Worm (Caenorhabditis elegans): ENCODE results near the gene E02H1.5.

Gene E02H1.5

DNA sequence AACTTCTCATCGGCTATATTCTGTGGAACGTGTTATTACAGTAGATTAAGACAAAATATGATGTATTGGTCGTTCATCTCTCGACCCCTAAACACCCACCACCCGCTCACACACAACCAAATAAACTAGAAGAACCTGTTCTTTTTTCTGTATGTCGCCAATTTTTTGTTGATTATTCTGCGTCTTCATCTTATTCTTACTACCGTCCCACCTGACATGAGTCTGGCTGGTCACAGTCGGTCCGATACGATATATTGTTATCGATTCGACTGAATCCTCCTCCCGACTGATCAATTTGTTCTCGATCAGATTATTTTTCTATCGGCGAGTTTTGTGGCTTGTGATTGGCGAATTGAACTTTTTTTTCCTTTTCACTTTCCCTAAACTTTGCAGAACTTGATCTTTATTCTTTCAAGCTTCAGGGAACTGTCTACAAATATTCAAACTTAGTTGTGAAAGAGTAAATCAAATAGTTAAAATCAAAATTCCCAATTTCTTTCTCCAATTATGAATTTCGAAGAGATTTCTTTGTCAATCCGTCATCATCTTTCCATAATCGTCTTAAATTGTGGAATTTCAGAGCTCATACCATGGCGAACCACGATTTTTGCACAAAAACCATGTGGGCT, 40.0 kb upstream of the E02H1.5 start, which contains the start of gene F35H8.2:
Gene F35H8.2 (plus strand): TSS at position 579 of the 629 bp plus-strand sequence.
- no peak for TF ChIP-seq ceh-28 (tag; optimal IDR thresholded peaks at IDR 0.05)
- TF ChIP-seq aha-1 (tag), result peak; percentile 35
- TF ChIP-seq hlh-30 (tag; optimal IDR thresholded peaks at IDR 0.05; ENCODE audit: insufficient read depth), result peak; percentile 67
- peak in 1 of 2 experiments; percentile 40 for TF ChIP-seq mdl-1 (tag; optimal IDR thresholded peaks at IDR 0.05)
- no peak for TF ChIP-seq F44E2.7 (GFP tag; IDR thresholded peaks at IDR 0.05)
- peak; percentile 55 for TF ChIP-seq nhr-28 (tag; optimal IDR thresholded peaks at IDR 0.05)
- no peak for TF ChIP-seq tag-97 (GFP tag; IDR thresholded peaks at IDR 0.05)
- no peak for TF ChIP-seq ceh-44 (GFP tag; IDR thresholded peaks at IDR 0.05)
- no peak for TF ChIP-seq ctbp-1 (GFP tag; IDR thresholded peaks at IDR 0.05)
- TF ChIP-seq zip-2 (tag; optimal IDR thresholded peaks at IDR 0.05), result no peak
- no peak for TF ChIP-seq T20F7.1 (GFP tag; optimal IDR thresholded peaks at IDR 0.05)
- no peak for TF ChIP-seq lsy-2 (tag; optimal IDR thresholded peaks at IDR 0.05)
- TF ChIP-seq nhr-102 (tag; optimal IDR thresholded peaks at IDR 0.05), result no peak
- no peak for TF ChIP-seq unc-62 (GFP tag; optimal IDR thresholded peaks at IDR 0.05 in 1 of 2)
- TF ChIP-seq unc-62 (tag; optimal IDR thresholded peaks at IDR 0.05), result no peak

DNA sequence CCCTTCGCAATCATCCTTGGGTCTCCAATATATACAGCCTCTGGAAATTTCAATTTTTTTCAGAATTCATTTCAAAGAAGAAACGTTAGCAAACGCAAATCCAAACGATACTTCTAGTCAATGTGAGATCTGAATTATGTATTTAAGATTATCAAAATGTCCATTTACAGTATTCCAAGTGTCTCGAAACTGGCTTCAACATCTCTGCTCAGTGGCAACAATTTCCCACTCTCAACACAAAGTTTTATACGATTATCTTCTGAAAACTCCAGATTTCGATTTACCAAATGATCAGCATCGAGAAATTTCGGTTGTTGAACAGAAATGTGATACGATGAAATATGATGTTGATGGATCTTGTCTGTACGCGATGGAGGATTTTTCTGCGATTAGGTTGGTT, 38.4 kb upstream of the E02H1.5 start:
- TF ChIP-seq lin-13 (GFP tag; optimal IDR thresholded peaks at IDR 0.05), result no peak
- no peak for TF ChIP-seq set-16 (GFP tag; IDR thresholded peaks at IDR 0.05)
- TF ChIP-seq unc-62 (GFP tag; optimal IDR thresholded peaks at IDR 0.05 in 1 of 2), result peak in 1 of 2 experiments; percentile 69
- no peak for TF ChIP-seq unc-62 (tag; optimal IDR thresholded peaks at IDR 0.05)
- peak; percentile 91 for TF ChIP-seq aha-1 (tag)

DNA sequence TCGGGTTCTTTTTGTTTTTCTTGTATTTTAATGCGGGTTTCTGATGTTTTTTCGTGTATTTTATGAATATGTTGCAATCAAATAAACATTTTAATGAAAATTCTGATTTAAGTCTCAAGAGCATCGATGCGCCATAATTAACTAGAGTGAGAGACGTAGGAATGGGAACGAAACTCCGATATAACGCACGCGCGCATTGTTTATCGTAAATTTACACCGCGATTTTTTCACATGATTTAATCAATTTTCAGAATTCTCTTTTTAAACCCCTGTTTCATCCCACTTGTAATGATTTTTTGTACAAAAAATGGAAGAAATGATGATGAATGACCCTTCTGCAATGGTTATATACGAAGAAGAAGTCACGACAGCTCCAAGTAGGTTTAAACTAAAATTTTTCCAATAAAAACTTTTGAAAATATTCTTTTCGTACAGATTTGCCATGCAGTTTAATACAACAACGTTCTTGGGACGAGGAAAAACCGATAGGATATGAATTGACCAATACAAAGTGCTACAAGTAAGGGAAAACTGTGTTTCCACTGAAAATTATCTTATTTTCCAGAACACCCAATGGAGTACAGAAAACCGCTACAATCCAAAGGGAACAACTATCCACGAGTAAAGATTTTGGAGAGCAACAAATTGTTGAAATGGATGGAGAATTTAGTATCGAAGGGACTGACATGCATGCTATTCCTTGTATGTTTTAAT, 37.4 kb upstream of the E02H1.5 start, which contains the start of gene zfp-2:
Gene zfp-2 (plus strand): TSS at position 214 of the 714 bp plus-strand sequence.
- TF ChIP-seq tag-97 (GFP tag; IDR thresholded peaks at IDR 0.05) (no peak), lin-15B (tag; optimal IDR thresholded peaks at IDR 0.05) (no peak), zag-1 (tag; optimal IDR thresholded peaks at IDR 0.05) (no peak), unc-62 (GFP tag; optimal IDR thresholded peaks at IDR 0.05 in 1 of 2) (peak in 1 of 2 experiments; percentile 65), unc-62 (tag; optimal IDR thresholded peaks at IDR 0.05) (no peak), aha-1 (tag) (peak; percentile 52), T20F7.1 (GFP tag; optimal IDR thresholded peaks at IDR 0.05) (peak; percentile 92), R02D3.7 (tag; optimal IDR thresholded peaks at IDR 0.05) (peak; percentile 62), Y48G9A.11 (GFP tag; IDR thresholded peaks at IDR 0.05) (peak; percentile 86), hlh-30 (tag; optimal IDR thresholded peaks at IDR 0.05; ENCODE audit: insufficient read depth) (peak; percentile 66), dpl-1 (GFP tag; optimal IDR thresholded peaks at IDR 0.05) (peak; percentile 2)

DNA sequence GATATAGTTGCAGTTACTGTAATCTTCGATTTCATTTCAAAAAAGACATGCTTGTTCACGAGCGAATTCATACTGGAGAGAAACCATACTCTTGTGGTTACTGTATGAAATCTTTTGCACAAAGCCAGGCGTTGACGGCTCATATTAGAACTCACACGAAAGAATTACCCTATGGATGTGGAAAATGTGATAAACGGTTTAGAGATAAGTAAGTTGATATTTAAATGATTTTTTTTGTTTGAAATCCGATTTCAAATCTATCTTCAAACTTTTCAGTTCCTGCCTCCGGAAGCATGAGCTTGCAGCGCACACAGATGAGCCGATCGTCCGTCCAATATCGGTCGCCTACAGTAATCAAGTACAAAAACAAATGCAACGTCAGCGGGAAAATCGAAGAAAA, 36.1 kb upstream of the E02H1.5 start:
- TF ChIP-seq sdz-12 (GFP tag; optimal IDR thresholded peaks at IDR 0.05) (no peak), unc-62 (GFP tag; optimal IDR thresholded peaks at IDR 0.05 in 1 of 2) (peak in 1 of 2 experiments; percentile 58), unc-62 (tag; optimal IDR thresholded peaks at IDR 0.05) (no peak), nhr-6 (tag; optimal IDR thresholded peaks at IDR 0.05) (no peak), aha-1 (tag) (peak; percentile 66), mdl-1 (tag; optimal IDR thresholded peaks at IDR 0.05) (no peak), daf-12 (tag; optimal IDR thresholded peaks at IDR 0.05) (no peak), hlh-30 (tag; optimal IDR thresholded peaks at IDR 0.05; ENCODE audit: insufficient read depth) (no peak)

DNA sequence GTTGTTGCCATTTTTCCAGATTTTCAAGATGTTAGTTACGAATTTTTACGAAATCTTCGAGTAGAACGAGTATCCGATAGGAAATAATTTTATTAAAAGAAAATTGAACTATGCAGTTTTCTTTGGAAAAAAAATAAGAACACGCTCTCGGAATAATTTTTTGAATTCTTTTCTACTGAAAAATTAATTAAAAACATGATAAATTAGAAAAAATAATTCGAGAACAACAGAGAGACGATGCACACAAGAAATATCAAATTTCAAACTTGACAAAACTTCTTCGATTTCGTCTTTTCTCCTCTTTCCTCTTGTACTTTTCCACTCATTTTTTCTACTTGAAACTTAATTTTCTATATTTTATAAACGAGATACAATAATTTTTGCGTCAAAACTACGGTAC, 35.1 kb upstream of the E02H1.5 start, which contains the start of gene F35H8.4:
Gene F35H8.4 (minus strand): TSS at position 101 of the 400 bp plus-strand sequence.
- TF ChIP-seq lsy-2 (tag; optimal IDR thresholded peaks at IDR 0.05) (peak in 1 of 2 experiments; percentile 2), attf-4 (tag; optimal IDR thresholded peaks at IDR 0.05) (no peak), nhr-77 (tag; optimal IDR thresholded peaks at IDR 0.05) (no peak), nhr-6 (tag; optimal IDR thresholded peaks at IDR 0.05) (no peak)

DNA sequence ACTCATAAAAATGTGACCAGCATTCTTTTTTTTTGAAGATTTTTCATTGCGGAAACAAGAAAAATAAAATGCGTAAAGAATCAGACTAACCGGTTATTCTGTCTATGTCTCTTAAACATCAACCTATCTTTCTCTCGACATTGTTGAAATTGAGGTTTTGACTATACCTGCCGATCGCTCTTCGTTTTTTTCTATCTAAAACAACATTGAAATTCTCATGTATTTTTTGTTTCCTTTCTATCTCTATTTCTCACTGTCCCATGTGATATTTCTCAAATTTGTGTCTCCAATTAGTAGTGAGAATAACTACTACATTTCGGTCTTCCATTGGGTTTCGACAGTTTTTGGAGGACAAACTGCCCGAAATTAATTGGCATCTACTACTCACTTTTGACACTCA, 34.1 kb upstream of the E02H1.5 start:
- TF ChIP-seq lin-39 (tag; optimal IDR thresholded peaks at IDR 0.05) (no peak), hlh-11 (tag; optimal IDR thresholded peaks at IDR 0.05) (peak; percentile 15), D1046.2 (GFP tag; IDR thresholded peaks at IDR 0.05) (no peak), R02D3.7 (tag; optimal IDR thresholded peaks at IDR 0.05) (no peak), vab-7 (GFP tag; IDR thresholded peaks at IDR 0.05) (no peak), daf-19 (GFP tag; conservative IDR thresholded peaks at IDR 0.05) (no peak), mes-2 (tag; optimal IDR thresholded peaks at IDR 0.05; ENCODE audit: poor library complexity, severe bottlenecking) (no peak), Y75B8A.6 (GFP tag; IDR thresholded peaks at IDR 0.05) (no peak), lin-29 (GFP tag; IDR thresholded peaks at IDR 0.05) (no peak), lsy-2 (tag; optimal IDR thresholded peaks at IDR 0.05) (peak in 1 of 2 experiments; percentile 3), nhr-25 (tag; optimal IDR thresholded peaks at IDR 0.05; ENCODE audit: borderline replicate concordance, insufficient read depth) (peak; percentile 37), nhr-11 (tag; optimal IDR thresholded peaks at IDR 0.05) (no peak), unc-62 (GFP tag; optimal IDR thresholded peaks at IDR 0.05 in 1 of 2) (no peak), unc-62 (tag; optimal IDR thresholded peaks at IDR 0.05) (no peak), skn-1 (tag; optimal IDR thresholded peaks at IDR 0.05) (no peak), ceh-28 (tag; optimal IDR thresholded peaks at IDR 0.05) (no peak)

Measured in whole organism, L4 larva.